Fruit fly (Drosophila melanogaster) S2 (cell line): Measurements from ENCODE around the gene CG5665.

Experiments
- CG8478 ChIP-seq: fragments of >200 bp; optimal IDR thresholded peaks from 2 replicates; lab custom pipeline; 2018
- CTCF ChIP-seq, 2 experiments: fragments of >200 bp; optimal IDR thresholded peaks; 2 replicates each; lab custom pipeline; 2018

- no peak for TF ChIP-seq CG8478 (lab: Kevin White, UChicago)
- no peak for TF ChIP-seq CTCF (optimal IDR thresholded peaks at IDR 0.05; lab: Kevin White, UChicago)
Observed at dm6 chr3L:20317751-20318150, 40.6 kb upstream of the CG5665 start.
